Worm (Caenorhabditis elegans) whole organism, mixed stage, embryonic: ENCODE data around the gene clec-151.

Experiments
- M03D4.4 ChIP-seq: sonication (generic microtip); optimal IDR thresholded peaks from 2 replicates; lab custom pipeline; 2017; ENCODE audit warnings: mild to moderate bottlenecking, missing genetic modification characterization, missing compliant biosample characterization
- bed-3 ChIP-seq: fragments of 200-800 bp; sonication (Bioruptor generic); optimal IDR thresholded peaks from 3 replicates; lab custom pipeline; 2018; ENCODE audit warnings: mild to moderate bottlenecking, missing genetic modification characterization, moderate library complexity, missing compliant biosample characterization
- blmp-1 ChIP-seq: fragments of 150-350 bp; optimal IDR thresholded peaks from 2 replicates; lab custom pipeline; 2014; ENCODE audit warnings: missing biosample characterization, missing genetic modification characterization
- ceh-39 ChIP-seq: fragments of 150-350 bp; optimal IDR thresholded peaks from 2 replicates; lab custom pipeline; 2014; ENCODE audit warnings: missing biosample characterization, missing genetic modification characterization
- ceh-43 ChIP-seq: fragments of 200-800 bp; sonication (Bioruptor generic); optimal IDR thresholded peaks from 2 replicates; lab custom pipeline; 2018; ENCODE audit warnings: mild to moderate bottlenecking, missing genetic modification characterization, moderate library complexity, missing compliant biosample characterization
- ceh-83 ChIP-seq: fragments of 200-800 bp; sonication (Bioruptor generic); optimal IDR thresholded peaks from 2 replicates; lab custom pipeline; 2018; ENCODE audit warnings: mild to moderate bottlenecking, missing genetic modification characterization, missing compliant biosample characterization
- ces-1 ChIP-seq: fragments of 150-350 bp; optimal IDR thresholded peaks from 2 replicates; lab custom pipeline; 2014; ENCODE audit warnings: missing biosample characterization, missing genetic modification reagents, missing genetic modification characterization
- cnd-1 ChIP-seq: fragments of 200-800 bp; sonication (Bioruptor generic); optimal IDR thresholded peaks from 2 replicates; lab custom pipeline; 2018; ENCODE audit warnings: mild to moderate bottlenecking, missing genetic modification characterization, missing compliant biosample characterization
- drap-1 ChIP-seq: fragments of 200-800 bp; sonication (Bioruptor generic); optimal IDR thresholded peaks from 3 replicates; lab custom pipeline; 2018; ENCODE audit warnings: mild to moderate bottlenecking, missing genetic modification characterization, missing compliant biosample characterization
- elt-1 ChIP-seq: sonication (generic microtip); optimal IDR thresholded peaks from 2 replicates; lab custom pipeline; 2017; ENCODE audit warnings: missing genetic modification characterization, mild to moderate bottlenecking, missing compliant biosample characterization, antibody characterized with exemption, moderate library complexity, borderline replicate concordance; ENCODE audit not compliant: insufficient read depth
- elt-3 ChIP-seq: fragments of 150-350 bp; optimal IDR thresholded peaks from 2 replicates; lab custom pipeline; 2014; ENCODE audit warnings: missing biosample characterization, missing genetic modification characterization
- flh-1 ChIP-seq: fragments of 200-800 bp; sonication (Bioruptor generic); optimal IDR thresholded peaks from 2 replicates; lab custom pipeline; 2018; ENCODE audit warnings: mild to moderate bottlenecking, missing genetic modification characterization, moderate library complexity, missing compliant biosample characterization
- ham-2 ChIP-seq: fragments of 200-800 bp; sonication (Bioruptor generic); optimal IDR thresholded peaks from 2 replicates; lab custom pipeline; 2018; ENCODE audit warnings: mild to moderate bottlenecking, missing genetic modification characterization, missing compliant biosample characterization
- lin-13 ChIP-seq: fragments of 150-350 bp; optimal IDR thresholded peaks from 2 replicates; lab custom pipeline; 2014; ENCODE audit warnings: missing biosample characterization, missing genetic modification characterization
- lin-32 ChIP-seq: fragments of 200-800 bp; sonication (Bioruptor generic); optimal IDR thresholded peaks from 2 replicates; lab custom pipeline; 2018; ENCODE audit warnings: mild to moderate bottlenecking, missing genetic modification characterization, missing compliant biosample characterization
- lsy-2 ChIP-seq: fragments of 150-350 bp; optimal IDR thresholded peaks from 2 replicates; lab custom pipeline; 2014; ENCODE audit warnings: missing biosample characterization, missing genetic modification characterization
- mab-5 ChIP-seq: fragments of 150-350 bp; optimal IDR thresholded peaks from 2 replicates; lab custom pipeline; 2014; ENCODE audit warnings: missing biosample characterization, missing genetic modification characterization
- mep-1 ChIP-seq: fragments of 150-350 bp; optimal IDR thresholded peaks from 2 replicates; lab custom pipeline; 2017; ENCODE audit warnings: missing biosample characterization, missing genetic modification reagents, missing genetic modification characterization, inconsistent platforms
- nhr-12 ChIP-seq: fragments of 150-350 bp; optimal IDR thresholded peaks from 2 replicates; lab custom pipeline; 2014; ENCODE audit warnings: missing biosample characterization, missing genetic modification characterization
- nhr-2 ChIP-seq: fragments of 150-350 bp; optimal IDR thresholded peaks from 2 replicates; lab custom pipeline; 2014; ENCODE audit warnings: missing biosample characterization, missing genetic modification characterization
- nhr-237 ChIP-seq: fragments of 150-350 bp; optimal IDR thresholded peaks from 2 replicates; lab custom pipeline; 2014; ENCODE audit warnings: missing biosample characterization, missing genetic modification characterization
- nhr-28 ChIP-seq: fragments of 150-350 bp; optimal IDR thresholded peaks from 2 replicates; lab custom pipeline; 2014; ENCODE audit warnings: missing biosample characterization, missing genetic modification characterization
- pha-4 ChIP-seq: fragments of 150-350 bp; optimal IDR thresholded peaks from 2 replicates; lab custom pipeline; 2018; ENCODE audit warnings: missing biosample characterization, missing genetic modification reagents, missing genetic modification characterization
- sem-2 ChIP-seq: fragments of 200-800 bp; sonication (Bioruptor generic); optimal IDR thresholded peaks from 2 replicates; lab custom pipeline; 2018; ENCODE audit warnings: mild to moderate bottlenecking, missing genetic modification characterization, missing compliant biosample characterization
- sptf-1 ChIP-seq: sonication (generic microtip); optimal IDR thresholded peaks from 2 replicates; lab custom pipeline; 2017; ENCODE audit warnings: mild to moderate bottlenecking, missing genetic modification characterization, moderate library complexity, missing compliant biosample characterization
- unc-120 ChIP-seq: sonication (generic microtip); optimal IDR thresholded peaks from 2 replicates; lab custom pipeline; 2017; ENCODE audit warnings: missing genetic modification characterization, missing compliant biosample characterization; ENCODE audit not compliant: poor library complexity, severe bottlenecking
- unc-39 ChIP-seq: fragments of 150-350 bp; optimal IDR thresholded peaks from 2 replicates; lab custom pipeline; 2014; ENCODE audit warnings: missing biosample characterization, missing genetic modification characterization
- unc-62 ChIP-seq: fragments of 150-350 bp; optimal IDR thresholded peaks from 2 replicates; lab custom pipeline; 2014; ENCODE audit warnings: missing biosample characterization, missing genetic modification reagents, missing genetic modification characterization
- zip-8 ChIP-seq: fragments of 150-350 bp; optimal IDR thresholded peaks from 2 replicates; lab custom pipeline; 2014; ENCODE audit warnings: missing biosample characterization, missing genetic modification characterization
- ztf-11 ChIP-seq: fragments of 150-350 bp; optimal IDR thresholded peaks from 2 replicates; lab custom pipeline; 2014; ENCODE audit warnings: missing biosample characterization, missing genetic modification characterization

Gene clec-151

DNA sequence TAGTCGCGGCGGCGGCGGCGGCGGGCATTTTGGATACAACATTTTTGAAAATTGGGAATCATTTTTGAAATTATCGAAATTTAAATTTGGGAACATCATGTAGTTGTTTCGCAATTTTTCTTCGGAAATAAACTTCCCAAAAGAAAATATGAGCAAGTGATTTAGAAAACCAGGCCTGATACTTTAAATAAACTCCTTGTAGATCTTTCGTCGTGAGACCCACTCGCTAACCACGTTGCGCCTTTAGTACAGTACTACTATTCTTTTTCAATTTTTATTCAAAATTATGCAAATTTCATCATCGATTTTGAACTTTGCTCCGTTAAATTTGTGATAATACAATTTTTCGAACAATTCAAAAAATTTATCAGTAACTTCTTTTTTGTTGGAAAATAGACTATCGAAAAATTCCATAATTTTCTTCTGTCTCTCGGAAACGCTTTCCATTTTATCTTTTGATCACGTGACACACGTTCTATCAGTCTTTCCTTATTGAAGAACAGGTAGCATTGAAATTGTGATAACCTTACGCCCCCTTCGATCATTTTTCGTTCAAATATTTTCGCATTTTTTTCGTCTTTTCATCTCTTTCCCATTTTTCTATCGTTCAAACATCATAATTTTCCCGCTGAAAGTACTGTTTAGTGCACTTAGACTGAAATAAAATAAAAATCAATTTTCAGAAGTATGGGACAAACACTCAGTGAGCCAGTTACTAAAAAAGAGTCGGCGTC, 21.7 kb downstream of the clec-151 start, which contains the start of gene ppm-2:
TSS of gene ppm-2 (plus strand) at position 684 of the 734 bp plus-strand sequence.
- TF ChIP-seq sptf-1 = no peak
- no peak for TF ChIP-seq lin-32
- TF ChIP-seq pha-4 (tag; lab: Kevin White, UChicago) = no peak
- TF ChIP-seq unc-39 (tag; lab: Kevin White, UChicago) = no peak

DNA sequence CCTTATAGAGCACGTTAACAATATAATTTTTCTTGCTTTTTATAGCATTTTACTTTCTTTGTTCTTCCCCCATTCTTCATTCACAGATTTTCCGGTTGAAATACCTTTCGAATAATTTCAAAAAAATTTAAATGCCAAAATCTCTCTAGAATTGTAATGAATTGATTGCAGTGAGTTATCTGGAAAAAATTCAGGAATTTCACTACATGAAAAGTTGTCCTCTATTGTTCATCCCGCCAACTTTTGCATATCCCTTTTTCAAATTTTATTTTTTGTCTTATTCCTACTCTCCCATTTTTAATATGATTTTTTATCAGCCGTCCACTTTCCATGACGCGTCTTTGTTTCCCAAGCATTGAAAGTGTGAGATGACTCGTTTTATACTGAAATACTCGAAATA, 25.1 kb downstream of the clec-151 start:
- TF ChIP-seq nhr-12 (tag; lab: Kevin White, UChicago) (no peak), ceh-83 (GFP tag; lab: Kevin White, UChicago) (no peak), M03D4.4 (tag; lab: Kevin White, UChicago) (no peak), nhr-237 (no peak), nhr-28 (tag; lab: Kevin White, UChicago) (no peak), zip-8 (tag; lab: Kevin White, UChicago) (no peak), elt-1 (tag; lab: Kevin White, UChicago) (no peak), mep-1 (tag; lab: Kevin White, UChicago) (no peak), cnd-1 (tag; lab: Kevin White, UChicago) (no peak), sptf-1 (no peak), flh-1 (GFP tag; lab: Kevin White, UChicago) (no peak), ztf-11 (no peak), elt-3 (tag; lab: Kevin White, UChicago) (no peak), ces-1 (GFP tag; lab: Kevin White, UChicago) (no peak)

DNA sequence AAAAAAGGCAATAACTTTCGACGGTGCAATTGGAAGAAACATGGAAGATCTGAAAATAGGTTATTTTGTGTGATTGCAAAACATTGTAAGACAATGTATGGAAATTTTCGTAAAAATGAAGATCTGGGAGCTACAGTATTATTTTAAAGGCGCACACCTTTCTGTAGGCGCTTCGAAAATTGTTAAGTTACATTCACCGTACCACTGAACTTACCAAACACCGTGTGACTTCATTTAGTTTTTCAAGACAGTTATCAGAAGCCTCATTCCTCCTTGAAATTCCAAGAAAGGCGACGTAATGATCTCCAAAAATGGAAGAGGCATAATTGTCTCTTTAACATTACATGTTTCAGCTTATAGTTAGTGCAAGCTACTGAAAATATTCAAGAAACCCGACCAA, 25.6 kb downstream of the clec-151 start:
- TF ChIP-seq nhr-12 (tag; lab: Kevin White, UChicago) (no peak), elt-3 (tag; lab: Kevin White, UChicago) (no peak), bed-3 (GFP tag; lab: Kevin White, UChicago) (no peak), nhr-237 (no peak), zip-8 (tag; lab: Kevin White, UChicago) (no peak)

DNA sequence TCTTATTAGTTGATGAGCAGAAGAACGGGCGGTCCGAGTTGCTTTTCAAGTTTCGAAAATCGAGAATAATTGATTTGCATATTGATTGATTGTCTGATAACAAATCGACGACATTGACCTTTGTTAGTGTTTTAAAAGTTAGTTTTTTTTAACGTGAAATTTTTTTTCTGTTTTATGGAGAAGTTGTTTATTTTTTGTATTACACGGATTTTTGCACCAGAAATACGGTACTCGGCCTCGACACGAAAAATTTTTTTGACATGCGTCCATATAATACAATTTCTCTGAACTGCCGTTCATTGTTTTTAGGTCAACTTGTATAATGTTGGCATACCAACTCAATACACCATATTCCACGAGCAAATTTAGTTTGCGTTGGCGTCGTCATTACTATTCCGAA, 27.1 kb downstream of the clec-151 start, which contains the start of gene T23F11.2:
TSS of gene T23F11.2 (minus strand) at position 101 of the 400 bp plus-strand sequence.
- TF ChIP-seq elt-1 (tag; lab: Kevin White, UChicago) (no peak), nhr-12 (tag; lab: Kevin White, UChicago) (no peak), ztf-11 (no peak), unc-120 (no peak), ceh-39 (tag; lab: Kevin White, UChicago) (no peak), mab-5 (tag; lab: Kevin White, UChicago) (no peak), flh-1 (GFP tag; lab: Kevin White, UChicago) (no peak), lin-32 (no peak), nhr-237 (no peak), blmp-1 (no peak), lsy-2 (tag; lab: Kevin White, UChicago) (no peak), drap-1 (no peak), lin-13 (tag; lab: Kevin White, UChicago) (no peak), nhr-2 (tag; lab: Kevin White, UChicago) (no peak), ham-2 (GFP tag; lab: Kevin White, UChicago) (no peak), elt-3 (tag; lab: Kevin White, UChicago) (no peak), bed-3 (GFP tag; lab: Kevin White, UChicago) (no peak), unc-62 (GFP tag; lab: Kevin White, UChicago) (no peak), sem-2 (GFP tag; lab: Kevin White, UChicago) (no peak), nhr-28 (tag; lab: Kevin White, UChicago) (no peak)
- TF ChIP-seq, all 35 proteins: peak for 0

DNA sequence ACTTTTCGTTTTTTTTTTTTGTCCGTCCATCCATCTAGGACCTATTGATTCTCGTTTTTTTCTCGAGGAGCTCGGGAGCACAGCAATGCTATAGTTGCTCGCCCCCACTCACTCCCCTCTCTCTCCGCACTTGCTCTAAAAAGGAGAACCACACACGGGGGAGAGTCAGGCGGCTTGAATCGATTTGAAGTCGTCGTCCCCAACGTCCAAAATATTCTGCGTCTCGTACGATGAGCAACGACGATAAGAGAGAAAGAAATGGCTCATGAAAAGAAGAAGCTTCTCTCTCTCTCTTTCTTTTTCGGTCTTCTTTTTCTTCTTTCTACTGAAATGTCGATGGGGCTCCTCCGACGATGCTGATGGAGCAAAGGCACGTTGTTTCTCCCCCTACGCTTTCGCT, 28.1 kb downstream of the clec-151 start:
- TF ChIP-seq nhr-12 (tag; lab: Kevin White, UChicago) = no peak
- TF ChIP-seq flh-1 (GFP tag; lab: Kevin White, UChicago) = no peak
- TF ChIP-seq drap-1 = no peak
- no peak for TF ChIP-seq nhr-28 (tag; lab: Kevin White, UChicago)
- peak; percentile 70 for TF ChIP-seq ces-1 (GFP tag; lab: Kevin White, UChicago)
- TF ChIP-seq ceh-43 = no peak
- no peak for TF ChIP-seq elt-3 (tag; lab: Kevin White, UChicago)
